Fruit fly (Drosophila melanogaster) whole organism, embryonic: ENCODE measurements around the gene cdi.

ENCODE experiments used
- Blimp-1 ChIP-seq: fragments of 200-800 bp; sonication (Bioruptor generic); optimal IDR thresholded peaks from 3 replicates; lab custom pipeline; 2018; ENCODE audit warnings: missing biosample characterization, missing genetic modification characterization, mild to moderate bottlenecking, moderate library complexity, missing genetic modification reagents
- CG10959 ChIP-seq: fragments of 200-800 bp; sonication (Bioruptor generic); IDR thresholded peaks from 2 replicates; pipeline ENCODE4 v1.3.6; 2022; ENCODE audit warnings: missing biosample characterization, missing genetic modification characterization
- CG10979 ChIP-seq: fragments of 200-800 bp; sonication (Bioruptor generic); optimal IDR thresholded peaks from 2 replicates; lab custom pipeline; 2018; ENCODE audit warnings: missing biosample characterization, mild to moderate bottlenecking, missing genetic modification characterization, moderate library complexity
- CG15696 ChIP-seq: fragments of 200-800 bp; sonication (Bioruptor generic); optimal IDR thresholded peaks from 2 replicates; lab custom pipeline; 2019; ENCODE audit warnings: missing biosample characterization, mild to moderate bottlenecking, missing genetic modification characterization, moderate library complexity
- CG17612 ChIP-seq: fragments of 200-800 bp; sonication (Bioruptor generic); IDR thresholded peaks from 2 replicates; pipeline ENCODE4 v1.3.6; 2022; ENCODE audit warnings: missing biosample characterization, missing genetic modification characterization
- CG3281 ChIP-seq: fragments of 200-800 bp; sonication (Bioruptor generic); optimal IDR thresholded peaks from 3 replicates; lab custom pipeline; 2017; ENCODE audit warnings: missing biosample characterization, mild to moderate bottlenecking, missing genetic modification characterization
- CG34224 ChIP-seq: fragments of 200-800 bp; sonication (Bioruptor generic); IDR thresholded peaks from 3 replicates; pipeline ENCODE4 v1.3.6; 2022; ENCODE audit warnings: missing biosample characterization, missing genetic modification characterization; ENCODE audit not compliant: partially characterized antibody
- CG4404 ChIP-seq: fragments of 200-800 bp; sonication (Bioruptor generic); IDR thresholded peaks from 2 replicates; pipeline ENCODE4 v1.3.6; 2022; ENCODE audit warnings: missing biosample characterization, missing genetic modification characterization
- CG7745 ChIP-seq: fragments of 200-800 bp; sonication (Bioruptor generic); optimal IDR thresholded peaks from 2 replicates; lab custom pipeline; 2018; ENCODE audit warnings: missing biosample characterization, mild to moderate bottlenecking, missing genetic modification characterization, moderate library complexity
- CG7928 ChIP-seq: fragments of 200-800 bp; sonication (Bioruptor generic); optimal IDR thresholded peaks from 2 replicates; lab custom pipeline; 2017; ENCODE audit warnings: missing biosample characterization, mild to moderate bottlenecking, missing genetic modification characterization
- CG9437 ChIP-seq: fragments of 200-800 bp; sonication (Bioruptor generic); optimal IDR thresholded peaks from 2 replicates; lab custom pipeline; 2018; ENCODE audit warnings: missing biosample characterization, mild to moderate bottlenecking, missing genetic modification characterization
- CHES-1-like ChIP-seq: fragments of 200-800 bp; sonication (Bioruptor generic); optimal IDR thresholded peaks from 2 replicates; lab custom pipeline; 2016; ENCODE audit warnings: missing biosample characterization, missing genetic modification characterization
- CTCF ChIP-seq: fragments of 200-800 bp; sonication (Bioruptor generic); optimal IDR thresholded peaks from 2 replicates; lab custom pipeline; 2017; ENCODE audit warnings: missing biosample characterization, mild to moderate bottlenecking, missing genetic modification characterization, moderate library complexity
- Deaf1 ChIP-seq: fragments of 200-800 bp; optimal IDR thresholded peaks from 3 replicates; lab custom pipeline; 2019; ENCODE audit warnings: missing biosample characterization, mild to moderate bottlenecking, missing genetic modification characterization, moderate library complexity
- Dref ChIP-seq: fragments of 200-800 bp; sonication (Bioruptor generic); IDR thresholded peaks from 2 replicates; pipeline ENCODE4 v1.3.6; 2022; ENCODE audit warnings: missing biosample characterization, missing genetic modification characterization
- Elba2 ChIP-seq: fragments of 200-800 bp; sonication (Bioruptor generic); optimal IDR thresholded peaks from 3 replicates; lab custom pipeline; 2016; ENCODE audit warnings: missing biosample characterization, missing genetic modification characterization
- Hr39 ChIP-seq: fragments of >200 bp; optimal IDR thresholded peaks from 2 replicates; lab custom pipeline; 2017
- Hsf ChIP-seq: fragments of 200-800 bp; sonication (Bioruptor generic); optimal IDR thresholded peaks from 3 replicates; lab custom pipeline; 2016; ENCODE audit warnings: missing biosample characterization, missing genetic modification characterization
- Opbp ChIP-seq: fragments of 200-800 bp; sonication (Bioruptor generic); IDR thresholded peaks from 3 replicates; pipeline ENCODE4 v1.3.6; 2022; ENCODE audit warnings: missing biosample characterization, missing genetic modification characterization; ENCODE audit not compliant: partially characterized antibody
- Optix ChIP-seq: fragments of 200-800 bp; sonication (Bioruptor generic); IDR thresholded peaks from 3 replicates; pipeline ENCODE4 v1.3.6; 2022; ENCODE audit warnings: missing biosample characterization, missing genetic modification characterization
- Pdp1 ChIP-seq, 2 experiments: fragments of 200-800 bp; sonication (Bioruptor generic); optimal IDR thresholded peaks; 3 replicates each; lab custom pipeline; 2016; ENCODE audit warnings: missing biosample characterization in 2 of 2, missing genetic modification characterization in 2 of 2, mild to moderate bottlenecking in 1 of 2, moderate library complexity in 1 of 2
- amos ChIP-seq: fragments of 200-800 bp; sonication (Bioruptor generic); IDR thresholded peaks from 2 replicates; pipeline ENCODE4 v1.3.6; 2022; ENCODE audit warnings: missing biosample characterization, missing genetic modification characterization; ENCODE audit not compliant: partially characterized antibody
- bbx ChIP-seq: fragments of 200-800 bp; sonication (Bioruptor generic); IDR thresholded peaks from 2 replicates; pipeline ENCODE4 v1.3.6; 2022; ENCODE audit warnings: missing biosample characterization, missing genetic modification characterization; ENCODE audit not compliant: partially characterized antibody
- ci ChIP-seq: fragments of 200-800 bp; sonication (Bioruptor generic); IDR thresholded peaks from 3 replicates; pipeline ENCODE4 v1.3.6; 2022; ENCODE audit warnings: missing biosample characterization, missing genetic modification characterization
- dan ChIP-seq: fragments of 200-800 bp; sonication (Bioruptor generic); IDR thresholded peaks from 2 replicates; pipeline ENCODE4 v1.3.6; 2022; ENCODE audit warnings: missing biosample characterization, missing genetic modification characterization
- eve ChIP-seq, 2 experiments: fragments of >200 bp; optimal IDR thresholded peaks; 2 replicates each; lab custom pipeline; 2017; ENCODE audit warnings: missing biosample characterization in 2 of 2, missing genetic modification characterization in 2 of 2
- gce ChIP-seq: fragments of 200-800 bp; sonication (Bioruptor generic); IDR thresholded peaks from 3 replicates; pipeline ENCODE4 v1.3.6; 2022; ENCODE audit warnings: missing biosample characterization, missing genetic modification characterization
- gem ChIP-seq: fragments of 200-800 bp; sonication (Bioruptor generic); optimal IDR thresholded peaks from 2 replicates; lab custom pipeline; 2019; ENCODE audit warnings: missing biosample characterization, mild to moderate bottlenecking, missing genetic modification characterization, moderate library complexity
- kni ChIP-seq: fragments of 200-800 bp; sonication (Bioruptor generic); optimal IDR thresholded peaks from 3 replicates; lab custom pipeline; 2017; ENCODE audit warnings: mild to moderate bottlenecking, missing biosample characterization, missing genetic modification reagents, missing genetic modification characterization
- oc ChIP-seq: fragments of 200-800 bp; sonication (Bioruptor generic); optimal IDR thresholded peaks from 2 replicates; lab custom pipeline; 2018; ENCODE audit warnings: missing biosample characterization, mild to moderate bottlenecking, missing genetic modification characterization, moderate library complexity
- otp ChIP-seq: fragments of 200-800 bp; sonication (Bioruptor generic); IDR thresholded peaks from 3 replicates; pipeline ENCODE4, ENCODE4 v1.3.6; 2022; ENCODE audit warnings: missing biosample characterization, missing genetic modification characterization
- pita ChIP-seq: fragments of 200-800 bp; sonication (Bioruptor generic); optimal IDR thresholded peaks from 2 replicates; lab custom pipeline; 2017; ENCODE audit warnings: missing biosample characterization, mild to moderate bottlenecking, missing genetic modification characterization
- pnt ChIP-seq: fragments of 200-800 bp; sonication (Bioruptor generic); optimal IDR thresholded peaks from 3 replicates; lab custom pipeline; 2016; ENCODE audit warnings: missing biosample characterization, missing genetic modification characterization
- pzg ChIP-seq: fragments of 200-800 bp; sonication (Bioruptor generic); optimal IDR thresholded peaks from 3 replicates; lab custom pipeline; 2018; ENCODE audit warnings: missing biosample characterization, mild to moderate bottlenecking, missing genetic modification characterization, moderate library complexity
- stwl ChIP-seq: fragments of 200-800 bp; sonication (Bioruptor generic); optimal IDR thresholded peaks from 3 replicates; lab custom pipeline; 2018; ENCODE audit warnings: missing biosample characterization, mild to moderate bottlenecking, missing genetic modification characterization, moderate library complexity
- tap ChIP-seq: fragments of 200-800 bp; optimal IDR thresholded peaks from 3 replicates; lab custom pipeline; 2019; ENCODE audit warnings: missing biosample characterization, mild to moderate bottlenecking, missing genetic modification characterization, moderate library complexity
- wdn ChIP-seq: fragments of 200-800 bp; sonication (Bioruptor generic); IDR thresholded peaks from 2 replicates; pipeline ENCODE4 v1.3.6; 2022; ENCODE audit warnings: missing biosample characterization, missing genetic modification characterization

The cdi gene

DNA sequence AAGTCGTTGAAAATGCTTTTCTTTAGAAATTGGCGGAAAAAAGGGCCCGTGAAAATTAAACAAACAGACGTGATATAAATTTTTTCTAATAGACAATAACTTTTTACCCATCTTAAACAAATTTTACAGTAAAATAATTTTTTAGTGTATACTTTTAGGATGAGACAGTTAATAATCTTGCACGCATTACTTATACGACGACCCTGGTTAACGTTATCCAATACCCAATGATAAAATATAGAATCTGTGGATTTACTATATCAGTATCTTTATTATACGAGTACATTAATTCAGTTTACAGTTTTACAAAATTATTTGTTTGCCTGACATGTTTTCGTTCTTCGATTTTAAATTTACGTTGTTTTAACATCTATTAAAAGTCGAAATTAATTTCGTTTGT, 49.4 kb downstream of the cdi start:
- TF ChIP-seq CG7928 (GFP tag; lab: Kevin White, UChicago): peak; percentile 76
- TF ChIP-seq CG3281: peak; percentile 80
- TF ChIP-seq amos: peak; percentile 26; the same call in 1 of the 2 replicates
- TF ChIP-seq CTCF (GFP tag; lab: Kevin White, UChicago): peak; percentile 41
- peak; percentile 96 for TF ChIP-seq CG9437 (GFP tag; lab: Kevin White, UChicago)
- TF ChIP-seq pnt (GFP tag; lab: Kevin White, UChicago): no peak
- TF ChIP-seq stwl (tag; lab: Kevin White, UChicago): peak; percentile 72
- TF ChIP-seq pzg (GFP tag; lab: Kevin White, UChicago): no peak
- TF ChIP-seq CG4404 (GFP tag; lab: Robert Waterston, UW): no peak
- peak in 1 of 2 experiments; percentile 84 for TF ChIP-seq Pdp1 (GFP tag; optimal IDR thresholded peaks at IDR 0.05; lab: Kevin White, UChicago)

- TF ChIP-seq Elba2 (GFP tag; lab: Kevin White, UChicago) (no peak), kni (GFP tag; lab: Kevin White, UChicago) (no peak), CG34224 (GFP tag; lab: Robert Waterston, UW) (no peak), Optix (GFP tag; lab: Robert Waterston, UW) (no peak), Opbp (GFP tag; lab: Robert Waterston, UW) (no peak), otp (GFP tag; lab: Robert Waterston, UW) (no peak), Hr39 (lab: Kevin White, UChicago) (no peak), dan (GFP tag; lab: Robert Waterston, UW) (no peak), eve (GFP tag; optimal IDR thresholded peaks at IDR 0.05; lab: Kevin White, UChicago) (no peak), CHES-1-like (GFP tag; lab: Kevin White, UChicago) (no peak), wdn (GFP tag; lab: Robert Waterston, UW) (no peak), CG7745 (tag; lab: Kevin White, UChicago) (no peak)
Measured at dm6 chr3R:19040685-19041084, 53.4 kb downstream of the cdi start.

DNA sequence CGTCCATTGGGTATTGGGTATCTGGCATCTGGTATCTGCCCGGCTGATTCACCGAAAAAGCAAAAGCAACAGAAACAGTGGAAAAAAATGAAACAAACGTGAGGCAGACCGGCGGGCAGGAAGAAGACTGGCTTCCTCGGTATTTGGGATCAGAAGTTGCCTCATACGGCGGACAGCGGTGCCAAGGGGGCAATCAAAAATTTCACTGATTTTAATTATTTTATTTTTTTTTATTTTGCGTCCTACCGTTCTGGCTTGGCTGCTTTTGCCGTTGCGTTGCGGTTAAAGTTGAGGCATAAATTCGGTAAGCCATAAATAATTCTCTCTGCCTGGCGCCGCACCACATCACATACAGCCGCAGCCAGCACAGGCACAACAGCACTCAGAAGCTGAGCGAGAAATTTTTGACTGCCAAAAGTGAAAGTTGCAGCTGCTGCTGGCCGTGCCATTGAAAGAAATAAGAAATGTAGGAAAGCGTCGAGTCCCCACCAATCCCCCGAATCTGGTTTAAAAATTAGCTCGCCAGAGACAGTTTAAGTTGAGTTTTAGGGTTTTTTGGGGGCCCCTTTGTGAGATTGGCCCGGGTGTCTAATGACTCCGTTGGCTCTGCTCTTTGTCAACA, 57.4 kb downstream of the cdi start:
- TF ChIP-seq Deaf1 (no peak), gem (tag; lab: Kevin White, UChicago) (no peak), Hsf (no peak), CG15696 (tag; lab: Kevin White, UChicago) (no peak), pita (GFP tag; lab: Kevin White, UChicago) (no peak), gce (GFP tag; lab: Robert Waterston, UW) (0 out of 3 replicates have a peak, but pooled peaks have one; percentile 11), CG10959 (no peak), CG10979 (no peak), Blimp-1 (GFP tag; lab: Kevin White, UChicago) (peak; percentile 96)

dm6 chr3R:19033238-19033637, 60.8 kb downstream of the cdi start, which contains the start of gene CG6026:
Gene CG6026 (plus strand): TSS chr3R:19033538.
- TF ChIP-seq ci (GFP tag; lab: Robert Waterston, UW): 0 out of 3 replicates have a peak, but pooled peaks have one; percentile 26
- TF ChIP-seq bbx: 0 out of 2 replicates have a peak, but pooled peaks have one; percentile 18
- TF ChIP-seq oc: peak; percentile 3
- no peak for TF ChIP-seq tap (tag; lab: Kevin White, UChicago)
- TF ChIP-seq CG17612 (GFP tag; lab: Robert Waterston, UW): no peak
- no peak for TF ChIP-seq Dref (GFP tag; lab: Robert Waterston, UW)
- peak; percentile 78 for TF ChIP-seq Blimp-1 (GFP tag; lab: Kevin White, UChicago)
